Worm (Caenorhabditis elegans) whole organism, young adult: ENCODE results near the gene ima-1.
A peak's percentile ranks its signal among the peaks of the same experiment; 100 is the strongest.

ENCODE experiments used
- D2030.7 ChIP-seq: fragments of 200-800 bp; sonication (Bioruptor generic); IDR thresholded peaks from 2 replicates; pipeline ENCODE4 v1.3.6; 2022; ENCODE audit warnings: missing genetic modification reagents, missing genetic modification characterization, missing compliant biosample characterization
- F10E7.11 ChIP-seq: sonication (generic microtip); optimal IDR thresholded peaks from 2 replicates; lab custom pipeline; 2017; ENCODE audit warnings: mild to moderate bottlenecking, missing genetic modification characterization, moderate library complexity, missing compliant biosample characterization
- F22D6.2 ChIP-seq: sonication (generic microtip); optimal IDR thresholded peaks from 2 replicates; lab custom pipeline; 2016; ENCODE audit warnings: mild to moderate bottlenecking, missing genetic modification characterization, missing compliant biosample characterization
- F33H1.4 ChIP-seq: fragments of 200-800 bp; sonication (Bioruptor generic); IDR thresholded peaks from 2 replicates; pipeline ENCODE4 v1.3.6; 2022; ENCODE audit warnings: missing genetic modification reagents, missing genetic modification characterization, missing compliant biosample characterization
- F37B4.10 ChIP-seq: fragments of 200-800 bp; sonication (Bioruptor generic); IDR thresholded peaks from 2 replicates; pipeline ENCODE4 v1.3.6; 2022; ENCODE audit warnings: missing genetic modification characterization, missing compliant biosample characterization
- F49E8.2 ChIP-seq: sonication (generic microtip); optimal IDR thresholded peaks from 3 replicates; lab custom pipeline; 2017; ENCODE audit warnings: missing genetic modification characterization, mild to moderate bottlenecking, missing compliant biosample characterization, antibody characterized with exemption, moderate library complexity; ENCODE audit not compliant: insufficient read depth
- Y56A3A.18 ChIP-seq: fragments of 200-800 bp; sonication (Bioruptor generic); IDR thresholded peaks from 2 replicates; pipeline ENCODE4 v1.3.6; 2022; ENCODE audit warnings: missing genetic modification reagents, missing genetic modification characterization, missing compliant biosample characterization
- athp-1 ChIP-seq: sonication (generic microtip); optimal IDR thresholded peaks from 2 replicates; lab custom pipeline; 2017; ENCODE audit warnings: mild to moderate bottlenecking, missing genetic modification characterization, missing compliant biosample characterization
- attf-5 ChIP-seq: fragments of 200-800 bp; sonication (Bioruptor generic); optimal IDR thresholded peaks from 2 replicates; lab custom pipeline; 2018; ENCODE audit warnings: mild to moderate bottlenecking, missing genetic modification characterization, missing compliant biosample characterization
- cebp-1 ChIP-seq, 2 experiments: fragments of 200-800 bp in 1 of 2; sonication (Bioruptor generic) in 1 of 2; sonication (generic microtip) in 1 of 2; IDR thresholded peaks in 1 of 2; optimal IDR thresholded peaks in 1 of 2; 2 replicates each; pipeline versions ENCODE4 v1.3.6 to Lab custom; 2017 to 2022; ENCODE audit warnings: missing compliant biosample characterization in 2 of 2, missing genetic modification characterization in 2 of 2, mild to moderate bottlenecking in 1 of 2, missing genetic modification reagents in 1 of 2, moderate library complexity in 1 of 2
- ceh-79 ChIP-seq: sonication (generic microtip); optimal IDR thresholded peaks from 2 replicates; lab custom pipeline; 2017; ENCODE audit warnings: mild to moderate bottlenecking, missing genetic modification characterization, missing compliant biosample characterization
- ceh-91 ChIP-seq: fragments of 200-800 bp; sonication (Bioruptor generic); IDR thresholded peaks from 2 replicates; pipeline ENCODE4 v1.3.6; 2022; ENCODE audit warnings: missing genetic modification reagents, missing genetic modification characterization, missing compliant biosample characterization
- dpl-1 ChIP-seq: fragments of 150-350 bp; optimal IDR thresholded peaks from 2 replicates; lab custom pipeline; 2014; ENCODE audit warnings: missing biosample characterization, missing genetic modification reagents, missing genetic modification characterization
- efl-1 ChIP-seq: fragments of 150-350 bp; optimal IDR thresholded peaks from 2 replicates; lab custom pipeline; 2014; ENCODE audit warnings: missing biosample characterization, missing genetic modification reagents, missing genetic modification characterization
- him-1 ChIP-seq: sonication (generic microtip); optimal IDR thresholded peaks from 2 replicates; lab custom pipeline; 2016; ENCODE audit warnings: missing genotype, missing genetic modification reagents, missing genetic modification characterization, missing compliant biosample characterization
- hlh-12 ChIP-seq: sonication (generic microtip); optimal IDR thresholded peaks from 2 replicates; lab custom pipeline; 2016; ENCODE audit warnings: missing genetic modification characterization, missing compliant biosample characterization
- lin-35 ChIP-seq, 3 experiments: fragments of 150-350 bp in 2 of 3; sonication (generic microtip) in 1 of 3; optimal IDR thresholded peaks; 2 replicates each; lab custom pipeline; 2014 to 2018; ENCODE audit warnings: missing biosample characterization in 3 of 3, missing genetic modification characterization in 3 of 3, missing genetic modification reagents in 3 of 3
- lin-54 ChIP-seq: fragments of 200-800 bp; sonication (Bioruptor generic); optimal IDR thresholded peaks from 2 replicates; lab custom pipeline; 2018; ENCODE audit warnings: mild to moderate bottlenecking, missing genetic modification characterization, missing compliant biosample characterization
- lsl-1 ChIP-seq: fragments of 200-800 bp; sonication (Bioruptor generic); optimal IDR thresholded peaks from 2 replicates; lab custom pipeline; 2018; ENCODE audit warnings: mild to moderate bottlenecking, missing genetic modification characterization, moderate library complexity, missing compliant biosample characterization
- madf-6 ChIP-seq: fragments of 200-800 bp; sonication (Bioruptor generic); IDR thresholded peaks from 2 replicates; pipeline ENCODE4 v1.3.6; 2022; ENCODE audit warnings: missing genetic modification reagents, missing genetic modification characterization, missing compliant biosample characterization
- madf-8 ChIP-seq: fragments of 200-800 bp; sonication (Bioruptor generic); conservative IDR thresholded peaks from 2 replicates; pipeline ENCODE4 v1.3.6; 2022; ENCODE audit warnings: missing genetic modification reagents, missing genetic modification characterization, missing compliant biosample characterization
- mcd-1 ChIP-seq: fragments of 200-800 bp; sonication (Bioruptor generic); IDR thresholded peaks from 2 replicates; pipeline ENCODE4 v1.3.6; 2022; ENCODE audit warnings: missing genetic modification reagents, missing genetic modification characterization, missing compliant biosample characterization
- nhr-80 ChIP-seq: sonication (generic microtip); optimal IDR thresholded peaks from 2 replicates; lab custom pipeline; 2016; ENCODE audit warnings: missing genetic modification characterization, missing compliant biosample characterization
- pbrm-1 ChIP-seq: fragments of 200-800 bp; sonication (Bioruptor generic); IDR thresholded peaks from 2 replicates; pipeline ENCODE4 v1.3.6; 2022; ENCODE audit warnings: missing genetic modification reagents, missing genetic modification characterization, missing compliant biosample characterization
- rcor-1 ChIP-seq: fragments of 200-800 bp; sonication (Bioruptor generic); IDR thresholded peaks from 2 replicates; pipeline ENCODE4 v1.3.6; 2022; ENCODE audit warnings: missing genetic modification reagents, missing genetic modification characterization, missing compliant biosample characterization
- rpc-1 ChIP-seq, 2 experiments: fragments of 150-350 bp in 1 of 2; sonication (generic microtip) in 1 of 2; optimal IDR thresholded peaks; 2 replicates each; lab custom pipeline; 2014 to 2018; ENCODE audit warnings: missing biosample characterization in 1 of 2, missing genetic modification characterization in 1 of 2, missing genetic modification reagents in 1 of 2, missing genotype in 1 of 2
- snpc-1.1 ChIP-seq: sonication (generic microtip); optimal IDR thresholded peaks from 2 replicates; lab custom pipeline; 2017; ENCODE audit warnings: missing genetic modification characterization, mild to moderate bottlenecking, missing compliant biosample characterization, antibody characterized with exemption, moderate library complexity, missing genotype, missing genetic modification reagents; ENCODE audit not compliant: insufficient read depth
- snpc-1.3 ChIP-seq: sonication (generic microtip); optimal IDR thresholded peaks from 2 replicates; lab custom pipeline; 2017; ENCODE audit warnings: missing genetic modification characterization, mild to moderate bottlenecking, missing compliant biosample characterization, antibody characterized with exemption, moderate library complexity, missing genotype, missing genetic modification reagents; ENCODE audit not compliant: insufficient read depth
- snpc-3.4 ChIP-seq: sonication (generic microtip); optimal IDR thresholded peaks from 2 replicates; lab custom pipeline; 2017; ENCODE audit warnings: missing genetic modification characterization, mild to moderate bottlenecking, missing compliant biosample characterization, antibody characterized with exemption, moderate library complexity, missing genotype, missing genetic modification reagents
- snpc-4 ChIP-seq, 5 experiments: fragments of 150-350 bp in 1 of 5; sonication (generic microtip) in 4 of 5; optimal IDR thresholded peaks; 2 replicates each; lab custom pipeline; 2014 to 2018; ENCODE audit warnings: missing genetic modification characterization in 5 of 5, missing biosample characterization in 3 of 5, antibody characterized with exemption in 2 of 5, mild to moderate bottlenecking in 2 of 5, missing compliant biosample characterization in 2 of 5, missing genotype in 2 of 5, moderate library complexity in 2 of 5, missing genetic modification reagents in 1 of 5
- tbx-9 ChIP-seq: sonication (generic microtip); optimal IDR thresholded peaks from 2 replicates; lab custom pipeline; 2016; ENCODE audit warnings: borderline replicate concordance, missing genetic modification characterization, inconsistent platforms, missing compliant biosample characterization
- xnd-1 ChIP-seq: sonication (generic microtip); optimal IDR thresholded peaks from 2 replicates; lab custom pipeline; 2016; ENCODE audit warnings: missing genotype, missing genetic modification reagents, missing genetic modification characterization, missing compliant biosample characterization
- ztf-26 ChIP-seq: sonication (generic microtip); optimal IDR thresholded peaks from 2 replicates; lab custom pipeline; 2017; ENCODE audit warnings: missing genetic modification characterization, missing compliant biosample characterization

Gene ima-1

ce11 chrV:11272848-11273247 lies 33.4 kb downstream of the ima-1 start, which contains the start of gene clec-223:
TSS of gene clec-223 (plus strand) at chrV:11273148.
- TF ChIP-seq tbx-9 (no peak), lin-35 (GFP tag; optimal IDR thresholded peaks at IDR 0.05; lab: Kevin White, UChicago) (no peak)

DNA sequence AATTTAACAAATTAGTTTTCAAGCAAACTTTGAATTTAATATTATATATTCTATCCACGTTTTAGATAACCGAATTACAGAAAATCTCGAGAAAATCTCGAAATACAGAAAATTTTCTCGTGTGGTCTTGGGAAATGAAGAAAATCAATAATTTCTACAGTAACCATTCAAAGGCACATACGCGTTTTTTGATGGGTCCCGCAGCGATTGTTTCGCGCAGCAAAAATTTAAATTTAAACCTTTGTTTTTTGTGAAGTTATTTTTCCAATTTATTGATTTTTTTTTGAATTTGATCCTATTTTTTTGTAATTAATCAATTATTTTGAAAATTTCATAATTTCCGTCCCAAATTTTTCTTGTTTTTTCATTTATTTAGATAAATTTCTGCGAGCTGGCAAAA lies 40.1 kb downstream of the ima-1 start:
- TF ChIP-seq rcor-1 (GFP tag; lab: Robert Waterston, UW) = no peak
- peak; percentile 1 for TF ChIP-seq snpc-1.1 (tag; lab: Kevin White, UChicago)
- TF ChIP-seq snpc-3.4 = peak; percentile 72
- no peak for TF ChIP-seq hlh-12 (tag; lab: Kevin White, UChicago)
- TF ChIP-seq F33H1.4 (GFP tag; lab: Robert Waterston, UW) = peak; percentile 95
- TF ChIP-seq lin-54 (GFP tag; lab: Kevin White, UChicago) = peak; percentile 78
- TF ChIP-seq dpl-1 (GFP tag; lab: Kevin White, UChicago) = no peak
- TF ChIP-seq pbrm-1 (GFP tag; lab: Robert Waterston, UW) = no peak
- peak; percentile 95 for TF ChIP-seq madf-6
- peak; percentile 5 for TF ChIP-seq him-1
- peak; percentile 37 for TF ChIP-seq F49E8.2 (tag; lab: Kevin White, UChicago)
- TF ChIP-seq cebp-1 (GFP tag; IDR thresholded peaks at IDR 0.05; lab: Robert Waterston, UW) = no peak
- no peak for TF ChIP-seq cebp-1 (tag; optimal IDR thresholded peaks at IDR 0.05; lab: Kevin White, UChicago)
- TF ChIP-seq ceh-91 (GFP tag; lab: Robert Waterston, UW) = peak; percentile 45; the same call in 1 of the 2 replicates
- TF ChIP-seq efl-1 (GFP tag; lab: Kevin White, UChicago) = peak; percentile 22
- no peak for TF ChIP-seq attf-5 (GFP tag; lab: Kevin White, UChicago)
- no peak for TF ChIP-seq F22D6.2 (tag; lab: Kevin White, UChicago)
- TF ChIP-seq nhr-80 (tag; lab: Kevin White, UChicago) = no peak
- no peak for TF ChIP-seq F37B4.10 (GFP tag; lab: Robert Waterston, UW)
- TF ChIP-seq lsl-1 = peak; percentile 93
- peak; percentile 37; the same call in 1 of the 2 replicates for TF ChIP-seq mcd-1 (GFP tag; lab: Robert Waterston, UW)
- TF ChIP-seq snpc-1.3 (tag; lab: Kevin White, UChicago) = peak; percentile 40
- no peak for TF ChIP-seq snpc-4 (GFP tag; optimal IDR thresholded peaks at IDR 0.05; lab: Kevin White, UChicago)
- peak in 1 of 4 experiments; percentile 47 for TF ChIP-seq snpc-4 (tag; optimal IDR thresholded peaks at IDR 0.05; lab: Kevin White, UChicago)
- no peak for TF ChIP-seq F10E7.11 (tag; lab: Kevin White, UChicago)
- TF ChIP-seq ceh-79 (tag; lab: Kevin White, UChicago) = no peak
- no peak for TF ChIP-seq rpc-1 (optimal IDR thresholded peaks at IDR 0.05; lab: Kevin White, UChicago)
- no peak for TF ChIP-seq rpc-1 (tag; optimal IDR thresholded peaks at IDR 0.05; lab: Kevin White, UChicago)
- TF ChIP-seq ztf-26 (tag; lab: Kevin White, UChicago) = no peak
- TF ChIP-seq D2030.7 (GFP tag; lab: Robert Waterston, UW) = peak; percentile 51; the same call in 1 of the 2 replicates
- TF ChIP-seq athp-1 (tag; lab: Kevin White, UChicago) = peak; percentile 6
- peak; percentile 96 for TF ChIP-seq xnd-1 (tag; lab: Kevin White, UChicago)
- no peak for TF ChIP-seq Y56A3A.18
- TF ChIP-seq madf-8 (GFP tag; lab: Robert Waterston, UW) = peak; percentile 81
